Fruit fly (Drosophila melanogaster) whole organism, pupa: ENCODE results near the gene Cka.

ENCODE experiments used
- CG13204 ChIP-seq: fragments of 200-800 bp; sonication (Bioruptor generic); optimal IDR thresholded peaks from 2 replicates; lab custom pipeline; 2018; ENCODE audit warnings: missing biosample characterization, mild to moderate bottlenecking, missing genetic modification characterization, moderate library complexity
- CG14655 ChIP-seq: fragments of 200-800 bp; sonication (Bioruptor generic); optimal IDR thresholded peaks from 3 replicates; lab custom pipeline; 2017; ENCODE audit warnings: mild to moderate bottlenecking, missing biosample characterization, missing genetic modification reagents, missing genetic modification characterization
- CG15710 ChIP-seq: fragments of 200-800 bp; sonication (Bioruptor generic); optimal IDR thresholded peaks from 2 replicates; lab custom pipeline; 2018; ENCODE audit warnings: missing biosample characterization, mild to moderate bottlenecking, missing genetic modification characterization, moderate library complexity
- CG8159 ChIP-seq: fragments of 200-800 bp; sonication (Bioruptor generic); optimal IDR thresholded peaks from 3 replicates; lab custom pipeline; 2018; ENCODE audit warnings: missing biosample characterization, mild to moderate bottlenecking, missing genetic modification characterization, moderate library complexity
- EcR ChIP-seq: fragments of 200-800 bp; sonication (Bioruptor generic); optimal IDR thresholded peaks from 3 replicates; lab custom pipeline; 2019; ENCODE audit warnings: missing biosample characterization, missing genetic modification characterization, mild to moderate bottlenecking, moderate library complexity, missing genetic modification reagents
- fd96Ca ChIP-seq: fragments of 200-800 bp; sonication (Bioruptor generic); IDR thresholded peaks from 3 replicates; pipeline ENCODE4 v1.3.6; 2022; ENCODE audit warnings: missing biosample characterization, missing genetic modification characterization
- gl ChIP-seq: fragments of 200-800 bp; sonication (Bioruptor generic); optimal IDR thresholded peaks from 2 replicates; lab custom pipeline; 2018; ENCODE audit warnings: missing biosample characterization, mild to moderate bottlenecking, missing genetic modification characterization

DNA sequence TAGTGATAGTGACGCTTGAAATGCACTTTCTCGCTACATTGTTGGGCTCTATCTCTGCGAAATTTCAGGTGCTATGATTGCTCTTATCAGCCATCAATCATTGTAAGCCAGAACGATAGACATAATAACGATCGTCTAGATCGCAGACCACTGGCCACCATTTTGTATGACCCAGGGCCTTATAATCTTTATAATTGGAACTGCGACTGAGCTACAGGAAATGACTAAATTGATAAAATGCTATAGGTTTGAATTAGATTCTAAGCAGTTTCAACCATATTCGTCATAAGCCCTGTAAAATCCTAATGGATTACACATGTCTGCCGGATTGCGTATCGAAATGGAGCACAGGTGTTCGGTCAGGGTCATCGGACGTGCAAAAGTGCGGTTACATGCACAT lies 40.7 kb upstream of the Cka start:
- no peak for TF ChIP-seq CG14655 (GFP tag; lab: Kevin White, UChicago)
- no peak for TF ChIP-seq gl (tag; lab: Kevin White, UChicago)
- TF ChIP-seq CG13204 (GFP tag; lab: Kevin White, UChicago) = no peak
- TF ChIP-seq EcR (GFP tag; lab: Kevin White, UChicago) = no peak
- TF ChIP-seq CG8159 (tag; lab: Kevin White, UChicago) = no peak
- TF ChIP-seq fd96Ca (GFP tag; lab: Robert Waterston, UW) = no peak
- no peak for TF ChIP-seq CG15710 (tag; lab: Kevin White, UChicago)
